Worm (Caenorhabditis elegans): ENCODE results near the gene F53C3.6.

- no peak for TF ChIP-seq mdl-1 (tag; optimal IDR thresholded peaks at IDR 0.05)
- TF ChIP-seq skn-1 (tag; optimal IDR thresholded peaks at IDR 0.05) = no peak
- TF ChIP-seq lin-13 (GFP tag; optimal IDR thresholded peaks at IDR 0.05) = no peak
- TF ChIP-seq nhr-102 (tag; optimal IDR thresholded peaks at IDR 0.05) = no peak
- TF ChIP-seq fos-1 (tag; optimal IDR thresholded peaks at IDR 0.05) = no peak
- TF ChIP-seq cey-2 (tag; optimal IDR thresholded peaks at IDR 0.05; ENCODE audit: borderline replicate concordance, insufficient read depth) = no peak
- no peak for TF ChIP-seq unc-39 (tag; optimal IDR thresholded peaks at IDR 0.05)
- no peak for TF ChIP-seq ama-1 (optimal IDR thresholded peaks at IDR 0.05)
- no peak for TF ChIP-seq ztf-11 (tag; optimal IDR thresholded peaks at IDR 0.05)
- TF ChIP-seq snpc-4 (tag; optimal IDR thresholded peaks at IDR 0.05) = no peak
- TF ChIP-seq nhr-111 (GFP tag; optimal IDR thresholded peaks at IDR 0.05) = no peak
- TF ChIP-seq fkh-10 (GFP tag; optimal IDR thresholded peaks at IDR 0.05) = no peak
- TF ChIP-seq unc-130 (GFP tag; optimal IDR thresholded peaks at IDR 0.05) = no peak
- TF ChIP-seq hif-1 (tag; optimal IDR thresholded peaks at IDR 0.05) = no peak
Observed at ce11 chrII:3894755-3895154, 3.2 kb upstream of the F53C3.6 start, which contains the start of gene F53C3.7.
